6 worm cellular contexts compared by ENCODE assay signal in the genomic region with DNA sequence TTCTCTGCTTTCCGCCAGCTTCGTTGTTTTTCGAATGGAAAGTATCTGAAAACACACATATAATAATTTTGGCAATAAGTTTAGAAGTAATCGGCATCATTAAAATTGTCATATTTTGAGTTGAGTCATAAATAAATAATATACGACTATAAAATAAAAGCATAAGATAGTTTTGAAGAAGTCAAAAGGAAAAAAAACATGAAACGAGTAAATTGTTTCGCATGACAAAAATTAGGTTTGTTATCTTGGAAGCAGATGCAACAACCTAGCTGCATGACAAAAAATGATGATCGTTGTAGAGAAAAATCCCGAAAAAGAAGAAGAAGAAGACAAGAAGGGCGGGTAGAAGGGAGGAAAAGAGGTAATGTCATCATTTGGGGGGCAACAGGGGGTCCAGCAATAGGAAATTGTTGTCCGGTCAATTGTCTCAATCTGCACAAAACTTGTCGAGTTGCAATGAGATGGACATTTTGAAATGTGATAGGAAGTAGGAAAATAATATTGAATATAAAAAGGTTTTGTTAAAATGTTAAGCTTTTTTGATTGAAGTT.
TF ChIP-seq lines count a peak whose summit lies in the region.

A gene (minus strand): TSS at position 51 of the 551 bp plus-strand sequence.

TF ChIP-seq in whole organism, L1 larva, 84 proteins besides CTCF, POLR2A, EP300 and RAD21:
- no peak for TF ChIP-seq snpc-4 (tag; optimal IDR thresholded peaks at IDR 0.05; lab: Kevin White, UChicago)
- peak; percentile 74 for TF ChIP-seq lin-14 (GFP tag; optimal IDR thresholded peaks at IDR 0.05; lab: Kevin White, UChicago)
- peak; percentile 78 for TF ChIP-seq fkh-10 (GFP tag; optimal IDR thresholded peaks at IDR 0.05; lab: Kevin White, UChicago)
- no peak for TF ChIP-seq egl-27 (tag; optimal IDR thresholded peaks at IDR 0.05; lab: Kevin White, UChicago)

TF ChIP-seq in whole organism, L2 larva, 48 proteins besides CTCF, POLR2A, EP300 and RAD21:
- TF ChIP-seq gmeb-1 (tag; optimal IDR thresholded peaks at IDR 0.05; lab: Kevin White, UChicago) (no peak), sma-9 (GFP tag; optimal IDR thresholded peaks at IDR 0.05; lab: Kevin White, UChicago) (peak; percentile 6), sma-9 (tag; optimal IDR thresholded peaks at IDR 0.05; lab: Kevin White, UChicago) (no peak)

TF ChIP-seq in whole organism, L3 larva, 47 proteins besides CTCF, POLR2A, EP300 and RAD21:
- peak; percentile 59 for TF ChIP-seq fkh-10 (GFP tag; optimal IDR thresholded peaks at IDR 0.05; lab: Kevin White, UChicago)
- no peak for TF ChIP-seq nhr-77 (tag; optimal IDR thresholded peaks at IDR 0.05; lab: Kevin White, UChicago)

TF ChIP-seq in whole organism, L4 larva, 104 proteins besides CTCF, POLR2A, EP300 and RAD21:
- TF ChIP-seq tra-1 (GFP tag; IDR thresholded peaks at IDR 0.05; lab: Robert Waterston, UW) (no peak), F10B5.3 (tag; optimal IDR thresholded peaks at IDR 0.05; lab: Kevin White, UChicago) (no peak), fkh-10 (GFP tag; optimal IDR thresholded peaks at IDR 0.05; lab: Kevin White, UChicago) (peak; percentile 66)
TF ChIP-seq in whole organism, L4 larva: peak in this region for 1.

TF ChIP-seq in whole organism, late embryonic, 69 proteins besides CTCF, POLR2A, EP300 and RAD21:
- TF ChIP-seq unc-55 (GFP tag; optimal IDR thresholded peaks at IDR 0.05; lab: Kevin White, UChicago) (no peak), unc-42 (tag; optimal IDR thresholded peaks at IDR 0.05; lab: Kevin White, UChicago) (peak; percentile 82)

TF ChIP-seq in whole organism, mixed stage, embryonic, 35 proteins besides CTCF, POLR2A, EP300 and RAD21:
- no peak for TF ChIP-seq sptf-1 (tag; optimal IDR thresholded peaks at IDR 0.05; lab: Kevin White, UChicago)
- peak; percentile 77 for TF ChIP-seq ces-1 (GFP tag; optimal IDR thresholded peaks at IDR 0.05; lab: Kevin White, UChicago)
TF ChIP-seq in whole organism, mixed stage, embryonic: peak in this region for 1.
